Worm (Caenorhabditis elegans) whole organism, late embryonic: ENCODE measurements around the gene ced-6.
A peak's percentile ranks its signal among the peaks of the same experiment; 100 is the strongest.

ENCODE experiments used
- C08G9.2 ChIP-seq: sonication (generic microtip); optimal IDR thresholded peaks from 2 replicates; lab custom pipeline; 2016; ENCODE audit warnings: mild to moderate bottlenecking, missing genetic modification characterization, moderate library complexity, missing compliant biosample characterization
- C38D4.7 ChIP-seq: fragments of 200-800 bp; sonication (Bioruptor generic); optimal IDR thresholded peaks from 2 replicates; lab custom pipeline; 2018; ENCODE audit warnings: mild to moderate bottlenecking, missing genetic modification characterization, moderate library complexity, missing compliant biosample characterization
- F13H6.1 ChIP-seq: sonication (generic microtip); optimal IDR thresholded peaks from 2 replicates; lab custom pipeline; 2016; ENCODE audit warnings: missing genetic modification characterization, missing compliant biosample characterization
- K09A11.1 ChIP-seq: sonication (generic microtip); optimal IDR thresholded peaks from 2 replicates; lab custom pipeline; 2017; ENCODE audit warnings: antibody characterized with exemption, mild to moderate bottlenecking, missing genetic modification characterization, missing compliant biosample characterization; ENCODE audit not compliant: insufficient read depth
- T23F11.4 ChIP-seq: fragments of 200-800 bp; sonication (Bioruptor generic); optimal IDR thresholded peaks from 2 replicates; lab custom pipeline; 2018; ENCODE audit warnings: mild to moderate bottlenecking, missing genetic modification characterization, missing compliant biosample characterization
- Y22D7AL.16 ChIP-seq: sonication (generic microtip); optimal IDR thresholded peaks from 2 replicates; lab custom pipeline; 2016; ENCODE audit warnings: missing genetic modification characterization, missing compliant biosample characterization
- ama-1 ChIP-seq: fragments of 150-350 bp; optimal IDR thresholded peaks from 2 replicates; lab custom pipeline; 2014
- ceh-18 ChIP-seq: sonication (generic microtip); optimal IDR thresholded peaks from 2 replicates; lab custom pipeline; 2016; ENCODE audit warnings: missing genetic modification characterization, missing compliant biosample characterization
- ceh-19 ChIP-seq: fragments of 200-800 bp; sonication (Bioruptor generic); optimal IDR thresholded peaks from 2 replicates; lab custom pipeline; 2018; ENCODE audit warnings: mild to moderate bottlenecking, missing genetic modification characterization, missing compliant biosample characterization
- ceh-2 ChIP-seq: sonication (generic microtip); optimal IDR thresholded peaks from 2 replicates; lab custom pipeline; 2016; ENCODE audit warnings: missing genotype, missing genetic modification characterization, missing compliant biosample characterization
- ceh-22 ChIP-seq: sonication (generic microtip); optimal IDR thresholded peaks from 2 replicates; lab custom pipeline; 2017; ENCODE audit warnings: missing biosample characterization, missing genetic modification characterization
- ceh-24 ChIP-seq: sonication (generic microtip); optimal IDR thresholded peaks from 2 replicates; lab custom pipeline; 2016; ENCODE audit warnings: mild to moderate bottlenecking, missing genetic modification characterization, missing compliant biosample characterization
- ceh-30 ChIP-seq: fragments of 150-350 bp; optimal IDR thresholded peaks from 2 replicates; lab custom pipeline; 2014; ENCODE audit warnings: missing biosample characterization, missing genetic modification characterization
- ceh-31 ChIP-seq: sonication (generic microtip); optimal IDR thresholded peaks from 2 replicates; lab custom pipeline; 2016; ENCODE audit warnings: missing genetic modification characterization, missing compliant biosample characterization
- ceh-34 ChIP-seq: sonication (generic microtip); optimal IDR thresholded peaks from 2 replicates; lab custom pipeline; 2016; ENCODE audit warnings: mild to moderate bottlenecking, missing genetic modification characterization, missing compliant biosample characterization
- ceh-45 ChIP-seq: fragments of 200-800 bp; sonication (Bioruptor generic); IDR thresholded peaks from 2 replicates; pipeline ENCODE4 v1.3.6; 2022; ENCODE audit warnings: missing genetic modification reagents, missing genetic modification characterization, missing compliant biosample characterization
- ceh-48 ChIP-seq: sonication (generic microtip); optimal IDR thresholded peaks from 2 replicates; lab custom pipeline; 2016; ENCODE audit warnings: missing genetic modification characterization, inconsistent platforms, missing compliant biosample characterization
- ceh-6 ChIP-seq: fragments of 200-800 bp; sonication (Bioruptor generic); optimal IDR thresholded peaks from 2 replicates; lab custom pipeline; 2018; ENCODE audit warnings: mild to moderate bottlenecking, missing genetic modification characterization, missing compliant biosample characterization
- dmd-4 ChIP-seq: sonication (generic microtip); optimal IDR thresholded peaks from 2 replicates; lab custom pipeline; 2016; ENCODE audit warnings: borderline replicate concordance, missing genetic modification characterization, missing compliant biosample characterization
- elt-2 ChIP-seq: sonication (generic microtip); optimal IDR thresholded peaks from 2 replicates; lab custom pipeline; 2016; ENCODE audit warnings: missing genetic modification reagents, missing genetic modification characterization, missing compliant biosample characterization
- elt-4 ChIP-seq: sonication (generic microtip); optimal IDR thresholded peaks from 2 replicates; lab custom pipeline; 2016; ENCODE audit warnings: missing genetic modification characterization, missing compliant biosample characterization
- ets-4 ChIP-seq: sonication (generic microtip); optimal IDR thresholded peaks from 2 replicates; lab custom pipeline; 2016; ENCODE audit warnings: missing genetic modification characterization, missing compliant biosample characterization
- eyg-1 ChIP-seq: sonication (generic microtip); optimal IDR thresholded peaks from 2 replicates; lab custom pipeline; 2016; ENCODE audit warnings: missing genotype, missing genetic modification characterization, missing compliant biosample characterization
- fax-1 ChIP-seq: sonication (generic microtip); optimal IDR thresholded peaks from 2 replicates; lab custom pipeline; 2016; ENCODE audit warnings: missing genotype, missing genetic modification characterization, missing compliant biosample characterization
- fkh-10 ChIP-seq: fragments of 150-350 bp; optimal IDR thresholded peaks from 2 replicates; lab custom pipeline; 2014; ENCODE audit warnings: missing biosample characterization, missing genetic modification reagents, missing genetic modification characterization
- hlh-13 ChIP-seq: fragments of 200-800 bp; sonication (Bioruptor generic); optimal IDR thresholded peaks from 2 replicates; lab custom pipeline; 2018; ENCODE audit warnings: mild to moderate bottlenecking, missing genetic modification characterization, missing compliant biosample characterization
- hlh-30 ChIP-seq: sonication (generic microtip); optimal IDR thresholded peaks from 2 replicates; lab custom pipeline; 2017; ENCODE audit warnings: antibody characterized with exemption, missing genetic modification characterization, missing compliant biosample characterization; ENCODE audit not compliant: insufficient read depth
- hlh-6 ChIP-seq: sonication (generic microtip); optimal IDR thresholded peaks from 2 replicates; lab custom pipeline; 2016; ENCODE audit warnings: missing genotype, missing genetic modification characterization, missing compliant biosample characterization
- hlh-8 ChIP-seq: sonication (generic microtip); optimal IDR thresholded peaks from 2 replicates; lab custom pipeline; 2016; ENCODE audit warnings: missing genotype, missing genetic modification characterization, missing compliant biosample characterization
- mec-3 ChIP-seq: sonication (generic microtip); optimal IDR thresholded peaks from 2 replicates; lab custom pipeline; 2016; ENCODE audit warnings: borderline replicate concordance, missing genetic modification characterization, missing compliant biosample characterization
- nfya-1 ChIP-seq: sonication (generic microtip); optimal IDR thresholded peaks from 2 replicates; lab custom pipeline; 2017; ENCODE audit warnings: missing genetic modification characterization, mild to moderate bottlenecking, missing compliant biosample characterization, antibody characterized with exemption, moderate library complexity
- nhr-11 ChIP-seq: fragments of 150-350 bp; optimal IDR thresholded peaks from 2 replicates; lab custom pipeline; 2014; ENCODE audit warnings: missing biosample characterization, missing genetic modification characterization
- nhr-232 ChIP-seq: sonication (generic microtip); optimal IDR thresholded peaks from 2 replicates; lab custom pipeline; 2016; ENCODE audit warnings: missing genetic modification characterization, missing compliant biosample characterization
- npax-4 ChIP-seq: sonication (generic microtip); optimal IDR thresholded peaks from 2 replicates; lab custom pipeline; 2016; ENCODE audit warnings: missing genetic modification characterization, missing compliant biosample characterization
- pag-3 ChIP-seq: sonication (generic microtip); optimal IDR thresholded peaks from 2 replicates; lab custom pipeline; 2016; ENCODE audit warnings: missing compliant biosample characterization, missing genetic modification characterization, borderline replicate concordance
- pat-9 ChIP-seq: fragments of 200-800 bp; sonication (Bioruptor generic); optimal IDR thresholded peaks from 2 replicates; lab custom pipeline; 2018; ENCODE audit warnings: mild to moderate bottlenecking, missing genetic modification characterization, moderate library complexity, missing compliant biosample characterization
- pax-1 ChIP-seq: fragments of 150-350 bp; optimal IDR thresholded peaks from 2 replicates; lab custom pipeline; 2014; ENCODE audit warnings: missing biosample characterization, missing genetic modification characterization
- pha-2 ChIP-seq: sonication (generic microtip); optimal IDR thresholded peaks from 2 replicates; lab custom pipeline; 2017; ENCODE audit warnings: mild to moderate bottlenecking, missing genetic modification characterization, missing compliant biosample characterization
- pha-4 ChIP-seq: fragments of 150-350 bp; optimal IDR thresholded peaks from 2 replicates; lab custom pipeline; 2018; ENCODE audit warnings: missing biosample characterization, missing genetic modification reagents, missing genetic modification characterization
- pqm-1 ChIP-seq: sonication (generic microtip); optimal IDR thresholded peaks from 2 replicates; lab custom pipeline; 2016; ENCODE audit warnings: missing genetic modification characterization, missing compliant biosample characterization
- pros-1 ChIP-seq: fragments of 150-350 bp; optimal IDR thresholded peaks from 2 replicates; lab custom pipeline; 2014; ENCODE audit warnings: missing biosample characterization, missing genetic modification reagents, missing genetic modification characterization
- sdc-2 ChIP-seq: sonication (generic microtip); optimal IDR thresholded peaks from 2 replicates; lab custom pipeline; 2016; ENCODE audit warnings: missing genotype, missing genetic modification characterization, missing compliant biosample characterization
- sox-2 ChIP-seq: fragments of 200-800 bp; sonication (Bioruptor generic); IDR thresholded peaks from 2 replicates; pipeline ENCODE4 v1.3.6; 2022; ENCODE audit warnings: missing genetic modification reagents, missing genetic modification characterization, missing compliant biosample characterization
- sox-4 ChIP-seq: sonication (generic microtip); optimal IDR thresholded peaks from 2 replicates; lab custom pipeline; 2017; ENCODE audit warnings: mild to moderate bottlenecking, missing genetic modification characterization, inconsistent platforms, missing compliant biosample characterization
- syd-9 ChIP-seq: sonication (generic microtip); optimal IDR thresholded peaks from 2 replicates; lab custom pipeline; 2016; ENCODE audit warnings: mild to moderate bottlenecking, missing genetic modification characterization, moderate library complexity, missing compliant biosample characterization
- tbx-2 ChIP-seq: sonication (generic microtip); optimal IDR thresholded peaks from 2 replicates; lab custom pipeline; 2016; ENCODE audit warnings: missing genetic modification characterization, missing compliant biosample characterization
- tbx-7 ChIP-seq: sonication (generic microtip); optimal IDR thresholded peaks from 2 replicates; lab custom pipeline; 2016; ENCODE audit warnings: missing genotype, missing genetic modification characterization, missing compliant biosample characterization
- ttx-3 ChIP-seq: sonication (generic microtip); optimal IDR thresholded peaks from 2 replicates; lab custom pipeline; 2016; ENCODE audit warnings: missing genetic modification reagents, missing genetic modification characterization, missing compliant biosample characterization
- unc-3 ChIP-seq, 2 experiments: fragments of 200-800 bp in 1 of 2; sonication (Bioruptor generic) in 1 of 2; sonication (generic microtip) in 1 of 2; conservative IDR thresholded peaks in 1 of 2; optimal IDR thresholded peaks in 1 of 2; 2 replicates each; pipeline versions ENCODE4 v1.3.6 to Lab custom; 2016 to 2022; ENCODE audit warnings: missing compliant biosample characterization in 2 of 2, missing genetic modification characterization in 2 of 2, missing genetic modification reagents in 1 of 2
- unc-42 ChIP-seq: sonication (generic microtip); optimal IDR thresholded peaks from 2 replicates; lab custom pipeline; 2016; ENCODE audit warnings: missing genotype, missing genetic modification characterization, missing compliant biosample characterization
- unc-55 ChIP-seq: sonication (generic microtip); optimal IDR thresholded peaks from 2 replicates; lab custom pipeline; 2017; ENCODE audit warnings: missing biosample characterization, missing genetic modification reagents, missing genetic modification characterization
- unc-86 ChIP-seq: sonication (generic microtip); optimal IDR thresholded peaks from 2 replicates; lab custom pipeline; 2016; ENCODE audit warnings: missing genetic modification characterization, missing compliant biosample characterization
- zip-5 ChIP-seq: sonication (generic microtip); optimal IDR thresholded peaks from 2 replicates; lab custom pipeline; 2016; ENCODE audit warnings: missing genetic modification characterization, missing compliant biosample characterization
- ztf-16 ChIP-seq: sonication (generic microtip); optimal IDR thresholded peaks from 2 replicates; lab custom pipeline; 2017; ENCODE audit warnings: missing genetic modification characterization, missing compliant biosample characterization

Gene ced-6

ce11 chrIII:5564799-5565198 lies 30.8 kb upstream of the ced-6 start, which contains the start of gene mlc-3:
Gene mlc-3 (plus strand): TSS chrIII:5565025.
- TF ChIP-seq sox-2 (GFP tag; lab: Robert Waterston, UW): no peak
- no peak for TF ChIP-seq hlh-30 (tag; lab: Kevin White, UChicago)
- no peak for TF ChIP-seq ttx-3 (tag; lab: Kevin White, UChicago)
- TF ChIP-seq hlh-6 (tag; lab: Kevin White, UChicago): no peak
- TF ChIP-seq syd-9 (tag; lab: Kevin White, UChicago): no peak
- TF ChIP-seq pag-3 (tag; lab: Kevin White, UChicago): no peak
- TF ChIP-seq mec-3 (tag; lab: Kevin White, UChicago): no peak
- peak; percentile 13 for TF ChIP-seq nfya-1 (tag; lab: Kevin White, UChicago)
- no peak for TF ChIP-seq ztf-16
- TF ChIP-seq ceh-2 (tag; lab: Kevin White, UChicago): no peak
- peak; percentile 68 for TF ChIP-seq ets-4 (tag; lab: Kevin White, UChicago)
- TF ChIP-seq unc-42 (tag; lab: Kevin White, UChicago): no peak
- TF ChIP-seq F13H6.1: no peak
- TF ChIP-seq pros-1 (tag; lab: Kevin White, UChicago): no peak
- no peak for TF ChIP-seq elt-4 (tag; lab: Kevin White, UChicago)
- peak; percentile 73 for TF ChIP-seq ceh-18 (tag; lab: Kevin White, UChicago)
- no peak for TF ChIP-seq T23F11.4 (GFP tag; lab: Kevin White, UChicago)
- no peak for TF ChIP-seq pha-4 (tag; lab: Kevin White, UChicago)
- peak; percentile 47 for TF ChIP-seq pat-9 (tag; lab: Kevin White, UChicago)
- no peak for TF ChIP-seq sox-4
- TF ChIP-seq C08G9.2 (tag; lab: Kevin White, UChicago): no peak
- TF ChIP-seq tbx-2 (tag; lab: Kevin White, UChicago): peak; percentile 32
- no peak for TF ChIP-seq unc-3 (GFP tag; conservative IDR thresholded peaks at IDR 0.05; lab: Robert Waterston, UW)
- no peak for TF ChIP-seq unc-3 (tag; optimal IDR thresholded peaks at IDR 0.05; lab: Kevin White, UChicago)
- TF ChIP-seq npax-4: no peak
- TF ChIP-seq dmd-4: no peak
- TF ChIP-seq ceh-31: peak; percentile 45
- TF ChIP-seq ceh-34 (tag; lab: Kevin White, UChicago): peak; percentile 58
- TF ChIP-seq fkh-10 (GFP tag; lab: Kevin White, UChicago): no peak
- no peak for TF ChIP-seq unc-55 (GFP tag; lab: Kevin White, UChicago)
- TF ChIP-seq nhr-232 (tag; lab: Kevin White, UChicago): no peak
- no peak for TF ChIP-seq ceh-22 (tag; lab: Kevin White, UChicago)
- no peak for TF ChIP-seq ceh-48
- no peak for TF ChIP-seq unc-86 (tag; lab: Kevin White, UChicago)
- TF ChIP-seq pha-2 (tag; lab: Kevin White, UChicago): no peak
- no peak for TF ChIP-seq hlh-8 (tag; lab: Kevin White, UChicago)
- TF ChIP-seq pqm-1 (tag; lab: Kevin White, UChicago): no peak
- TF ChIP-seq pax-1 (tag; lab: Kevin White, UChicago): no peak
- TF ChIP-seq ceh-30 (tag; lab: Kevin White, UChicago): no peak
- TF ChIP-seq nhr-11 (tag; lab: Kevin White, UChicago): no peak
- no peak for TF ChIP-seq ama-1 (lab: Kevin White, UChicago)
- TF ChIP-seq tbx-7: no peak
- no peak for TF ChIP-seq ceh-6
- no peak for TF ChIP-seq ceh-45 (GFP tag; lab: Robert Waterston, UW)
- TF ChIP-seq ceh-19 (GFP tag; lab: Kevin White, UChicago): no peak
- TF ChIP-seq sdc-2 (tag; lab: Kevin White, UChicago): no peak
- no peak for TF ChIP-seq C38D4.7
- TF ChIP-seq eyg-1 (tag; lab: Kevin White, UChicago): peak; percentile 14
- TF ChIP-seq fax-1 (tag; lab: Kevin White, UChicago): no peak
- TF ChIP-seq zip-5 (tag; lab: Kevin White, UChicago): no peak
- no peak for TF ChIP-seq K09A11.1
- TF ChIP-seq elt-2: no peak
- TF ChIP-seq hlh-13: no peak
- TF ChIP-seq Y22D7AL.16 (tag; lab: Kevin White, UChicago): no peak
- no peak for TF ChIP-seq ceh-24
